Fruit fly (Drosophila melanogaster) whole organism, embryonic: Measurements from ENCODE around the gene CG31141.

Experiments
- CG10267 ChIP-seq: fragments of 200-800 bp; sonication (Bioruptor generic); optimal IDR thresholded peaks from 2 replicates; lab custom pipeline; 2018; ENCODE audit warnings: missing biosample characterization, mild to moderate bottlenecking, missing genetic modification characterization, moderate library complexity
- CG10979 ChIP-seq: fragments of 200-800 bp; sonication (Bioruptor generic); optimal IDR thresholded peaks from 2 replicates; lab custom pipeline; 2018; ENCODE audit warnings: missing biosample characterization, mild to moderate bottlenecking, missing genetic modification characterization, moderate library complexity
- CG11247 ChIP-seq: fragments of 200-800 bp; sonication (Bioruptor generic); IDR thresholded peaks from 2 replicates; pipeline ENCODE4 v1.3.6; 2022; ENCODE audit warnings: missing biosample characterization, missing genetic modification characterization
- CG14441 ChIP-seq: fragments of 200-800 bp; sonication (Bioruptor generic); IDR thresholded peaks from 2 replicates; pipeline ENCODE4 v1.3.6; 2022; ENCODE audit warnings: missing biosample characterization, missing genetic modification characterization
- CG17328 ChIP-seq: fragments of 200-800 bp; sonication (Bioruptor generic); IDR thresholded peaks from 2 replicates; pipeline ENCODE4 v1.3.6; 2022; ENCODE audit warnings: missing biosample characterization, missing genetic modification characterization
- CG17829 ChIP-seq: fragments of 200-800 bp; optimal IDR thresholded peaks from 2 replicates; lab custom pipeline; 2019; ENCODE audit warnings: missing biosample characterization, mild to moderate bottlenecking, missing genetic modification characterization, moderate library complexity
- CG30403 ChIP-seq: fragments of 200-800 bp; sonication (Bioruptor generic); optimal IDR thresholded peaks from 3 replicates; lab custom pipeline; 2016; ENCODE audit warnings: missing biosample characterization, missing genetic modification characterization
- CG30431 ChIP-seq: fragments of 200-800 bp; sonication (Bioruptor generic); optimal IDR thresholded peaks from 2 replicates; lab custom pipeline; 2017; ENCODE audit warnings: missing biosample characterization, missing genetic modification characterization
- CG32767 ChIP-seq: fragments of 200-800 bp; sonication (Bioruptor generic); IDR thresholded peaks from 2 replicates; pipeline ENCODE4 v1.3.6; 2022; ENCODE audit warnings: missing biosample characterization, missing genetic modification characterization
- CG4328 ChIP-seq: fragments of 200-800 bp; sonication (Bioruptor generic); optimal IDR thresholded peaks from 3 replicates; lab custom pipeline; 2017; ENCODE audit warnings: missing biosample characterization, missing genetic modification reagents, missing genetic modification characterization
- CG4617 ChIP-seq: fragments of 200-800 bp; sonication (Bioruptor generic); optimal IDR thresholded peaks from 3 replicates; lab custom pipeline; 2016; ENCODE audit warnings: missing biosample characterization, missing genetic modification characterization, borderline replicate concordance
- CG4854 ChIP-seq: fragments of 200-800 bp; sonication (Bioruptor generic); optimal IDR thresholded peaks from 2 replicates; lab custom pipeline; 2016; ENCODE audit warnings: missing biosample characterization, missing genetic modification characterization, inconsistent platforms
- CG6683 ChIP-seq: fragments of 200-800 bp; sonication (Bioruptor generic); optimal IDR thresholded peaks from 2 replicates; lab custom pipeline; 2017; ENCODE audit warnings: missing biosample characterization, mild to moderate bottlenecking, missing genetic modification characterization, missing genetic modification reagents
- CG6765 ChIP-seq: fragments of 200-800 bp; sonication (Bioruptor generic); optimal IDR thresholded peaks from 3 replicates; lab custom pipeline; 2017; ENCODE audit warnings: missing biosample characterization, mild to moderate bottlenecking, missing genetic modification characterization
- CG7271 ChIP-seq: fragments of 200-800 bp; sonication (Bioruptor generic); optimal IDR thresholded peaks from 2 replicates; lab custom pipeline; 2018; ENCODE audit warnings: missing biosample characterization, mild to moderate bottlenecking, missing genetic modification characterization, moderate library complexity
- CG7372 ChIP-seq: fragments of 200-800 bp; sonication (Bioruptor generic); IDR thresholded peaks from 2 replicates; pipeline ENCODE4 v1.3.6; 2022; ENCODE audit warnings: missing biosample characterization, missing genetic modification characterization
- CG8359 ChIP-seq: fragments of 200-800 bp; sonication (Bioruptor generic); optimal IDR thresholded peaks from 2 replicates; lab custom pipeline; 2017; ENCODE audit warnings: missing biosample characterization, mild to moderate bottlenecking, missing genetic modification characterization, borderline replicate concordance
- Chrac-16 ChIP-seq: fragments of 200-800 bp; sonication (Bioruptor generic); optimal IDR thresholded peaks from 3 replicates; lab custom pipeline; 2016; ENCODE audit warnings: missing biosample characterization, missing genetic modification characterization
- Dref ChIP-seq: fragments of 200-800 bp; sonication (Bioruptor generic); IDR thresholded peaks from 2 replicates; pipeline ENCODE4 v1.3.6; 2022; ENCODE audit warnings: missing biosample characterization, missing genetic modification characterization
- Drgx ChIP-seq: fragments of 200-800 bp; sonication (Bioruptor generic); IDR thresholded peaks from 2 replicates; pipeline ENCODE4 v1.3.6; 2022; ENCODE audit warnings: missing biosample characterization, missing genetic modification characterization
- Gsc ChIP-seq: fragments of 200-800 bp; sonication (Bioruptor generic); IDR thresholded peaks from 2 replicates; pipeline ENCODE4 v1.3.6; 2022; ENCODE audit warnings: missing biosample characterization, missing genetic modification characterization
- H15 ChIP-seq: fragments of 200-800 bp; sonication (Bioruptor generic); IDR thresholded peaks from 3 replicates; pipeline ENCODE4 v1.3.6; 2022; ENCODE audit warnings: missing biosample characterization, missing genetic modification characterization
- Hr3 ChIP-seq: fragments of 200-800 bp; sonication (Bioruptor generic); optimal IDR thresholded peaks from 3 replicates; lab custom pipeline; 2016; ENCODE audit warnings: missing biosample characterization, missing genetic modification characterization
- MTF-1 ChIP-seq: fragments of 200-800 bp; sonication (Bioruptor generic); optimal IDR thresholded peaks from 2 replicates; lab custom pipeline; 2018; ENCODE audit warnings: missing biosample characterization, mild to moderate bottlenecking, missing genetic modification characterization, borderline replicate concordance
- Max ChIP-seq: fragments of 200-800 bp; sonication (Bioruptor generic); optimal IDR thresholded peaks from 2 replicates; lab custom pipeline; 2016; ENCODE audit warnings: missing biosample characterization, mild to moderate bottlenecking, missing genetic modification characterization
- Opbp ChIP-seq: fragments of 200-800 bp; sonication (Bioruptor generic); IDR thresholded peaks from 3 replicates; pipeline ENCODE4 v1.3.6; 2022; ENCODE audit warnings: missing biosample characterization, missing genetic modification characterization; ENCODE audit not compliant: partially characterized antibody
- Sox100B ChIP-seq: fragments of 200-800 bp; sonication (Bioruptor generic); optimal IDR thresholded peaks from 3 replicates; lab custom pipeline; 2018; ENCODE audit warnings: missing biosample characterization, mild to moderate bottlenecking, missing genetic modification characterization
- Sox102F ChIP-seq: fragments of 200-800 bp; sonication (Bioruptor generic); optimal IDR thresholded peaks from 2 replicates; lab custom pipeline; 2018; ENCODE audit warnings: missing biosample characterization, mild to moderate bottlenecking, missing genetic modification characterization, moderate library complexity
- Trl ChIP-seq, 3 experiments: fragments of >200 bp in 2 of 3; fragments of 200-800 bp in 1 of 3; sonication (Bioruptor generic) in 1 of 3; optimal IDR thresholded peaks; 2 replicates in 1 of 3; 3 replicates in 2 of 3; lab custom pipeline; 2016 to 2017; ENCODE audit warnings: missing biosample characterization in 1 of 3, missing genetic modification characterization in 1 of 3
- abd-A ChIP-seq: fragments of 200-800 bp; sonication (Bioruptor generic); optimal IDR thresholded peaks from 3 replicates; lab custom pipeline; 2019; ENCODE audit warnings: missing biosample characterization, mild to moderate bottlenecking, missing genetic modification characterization, moderate library complexity
- caup ChIP-seq: fragments of 200-800 bp; sonication (Bioruptor generic); optimal IDR thresholded peaks from 3 replicates; lab custom pipeline; 2017; ENCODE audit warnings: missing biosample characterization, mild to moderate bottlenecking, missing genetic modification characterization, moderate library complexity; ENCODE audit not compliant: severe bottlenecking
- dm ChIP-seq: fragments of 200-800 bp; sonication (Bioruptor generic); optimal IDR thresholded peaks from 3 replicates; lab custom pipeline; 2016; ENCODE audit warnings: missing biosample characterization, missing genetic modification characterization
- fru ChIP-seq: fragments of >200 bp; optimal IDR thresholded peaks from 2 replicates; lab custom pipeline; 2017
- hkb ChIP-seq, 2 experiments: fragments of 200-800 bp in 1 of 2; fragments of >200 bp in 1 of 2; sonication (Bioruptor generic) in 1 of 2; IDR thresholded peaks in 1 of 2; optimal IDR thresholded peaks in 1 of 2; 2 replicates each; pipeline versions ENCODE4 v1.3.6 to Lab custom; 2017 to 2022; ENCODE audit warnings: missing biosample characterization in 1 of 2, missing genetic modification characterization in 1 of 2
- ken ChIP-seq: fragments of 200-800 bp; sonication (Bioruptor generic); IDR thresholded peaks from 3 replicates; pipeline ENCODE4 v1.3.6; 2022; ENCODE audit warnings: missing biosample characterization, missing genetic modification characterization
- lilli ChIP-seq: fragments of 200-800 bp; sonication (Bioruptor generic); optimal IDR thresholded peaks from 3 replicates; lab custom pipeline; 2016; ENCODE audit warnings: missing biosample characterization, missing genetic modification characterization
- lola ChIP-seq, 3 experiments: fragments of >200 bp in 2 of 3; fragments of 200-800 bp in 1 of 3; sonication (Bioruptor generic) in 1 of 3; optimal IDR thresholded peaks; 2 replicates each; lab custom pipeline; 2017 to 2019; ENCODE audit warnings: missing biosample characterization in 3 of 3, missing genetic modification characterization in 3 of 3, mild to moderate bottlenecking in 1 of 3, moderate library complexity in 1 of 3
- luna ChIP-seq: fragments of 200-800 bp; sonication (Bioruptor generic); optimal IDR thresholded peaks from 2 replicates; lab custom pipeline; 2016; ENCODE audit warnings: missing biosample characterization, missing genetic modification characterization
- org-1 ChIP-seq: fragments of 200-800 bp; sonication (Bioruptor generic); optimal IDR thresholded peaks from 2 replicates; lab custom pipeline; 2017; ENCODE audit warnings: missing biosample characterization, missing genetic modification characterization
- otp ChIP-seq: fragments of 200-800 bp; sonication (Bioruptor generic); IDR thresholded peaks from 3 replicates; pipeline ENCODE4, ENCODE4 v1.3.6; 2022; ENCODE audit warnings: missing biosample characterization, missing genetic modification characterization
- p53 ChIP-seq: fragments of 200-800 bp; sonication (Bioruptor generic); optimal IDR thresholded peaks from 2 replicates; lab custom pipeline; 2016; ENCODE audit warnings: missing biosample characterization, missing genetic modification characterization
- rib ChIP-seq: fragments of 200-800 bp; sonication (Bioruptor generic); IDR thresholded peaks from 2 replicates; pipeline ENCODE4 v1.3.6; 2022; ENCODE audit warnings: missing biosample characterization, missing genetic modification characterization
- sens ChIP-seq: fragments of 200-800 bp; sonication (Bioruptor generic); peaks from one replicate; lab custom pipeline; 2016; ENCODE audit warnings: missing biosample characterization, missing genetic modification characterization
- stc ChIP-seq: fragments of 200-800 bp; sonication (Bioruptor generic); IDR thresholded peaks from 2 replicates; pipeline ENCODE4 v1.3.6; 2022; ENCODE audit warnings: missing biosample characterization, missing genetic modification characterization
- unpg ChIP-seq: fragments of 200-800 bp; sonication (Bioruptor generic); optimal IDR thresholded peaks from 3 replicates; lab custom pipeline; 2018; ENCODE audit warnings: missing biosample characterization, mild to moderate bottlenecking, missing genetic modification characterization, moderate library complexity
- wor ChIP-seq: fragments of 200-800 bp; sonication (Bioruptor generic); IDR thresholded peaks from 2 replicates; pipeline ENCODE4 v1.3.6; 2022; ENCODE audit warnings: missing biosample characterization, missing genetic modification characterization

The CG31141 gene

dm6 chr3R:23909347-23909862 lies 13.7 kb upstream of the CG31141 start (continued):
- TF ChIP-seq Trl (optimal IDR thresholded peaks at IDR 0.05; lab: Kevin White, UChicago): no peak
- no peak for TF ChIP-seq Trl (GFP tag; optimal IDR thresholded peaks at IDR 0.05; lab: Kevin White, UChicago)
- TF ChIP-seq dm (GFP tag; lab: Kevin White, UChicago): no peak
- TF ChIP-seq CG17328 (GFP tag; lab: Robert Waterston, UW): 0 out of 2 replicates have a peak, but pooled peaks have one; percentile 25
- TF ChIP-seq rib: no peak
- no peak for TF ChIP-seq H15 (GFP tag; lab: Robert Waterston, UW)
- TF ChIP-seq CG10267 (tag; lab: Kevin White, UChicago): no peak
- no peak for TF ChIP-seq hkb (optimal IDR thresholded peaks at IDR 0.05; lab: Kevin White, UChicago)
- peak; percentile 19; the same call in 1 of the 2 replicates for TF ChIP-seq hkb (GFP tag; IDR thresholded peaks at IDR 0.05; lab: Robert Waterston, UW)
- TF ChIP-seq CG17829 (tag; lab: Kevin White, UChicago): no peak
- TF ChIP-seq Hr3 (GFP tag; lab: Kevin White, UChicago): no peak
- no peak for TF ChIP-seq CG30403 (GFP tag; lab: Kevin White, UChicago)
- TF ChIP-seq Opbp (GFP tag; lab: Robert Waterston, UW): no peak
- no peak for TF ChIP-seq Chrac-16 (GFP tag; lab: Kevin White, UChicago)
- TF ChIP-seq CG4617 (GFP tag; lab: Kevin White, UChicago): no peak
- TF ChIP-seq CG30431 (GFP tag; lab: Kevin White, UChicago): no peak
- TF ChIP-seq otp (GFP tag; lab: Robert Waterston, UW): 0 out of 3 replicates have a peak, but pooled peaks have one; percentile 13
- no peak for TF ChIP-seq CG6683 (GFP tag; lab: Kevin White, UChicago)
- peak; percentile 80 for TF ChIP-seq Sox100B (GFP tag; lab: Kevin White, UChicago)
- TF ChIP-seq Gsc: no peak
- TF ChIP-seq Max (GFP tag; lab: Kevin White, UChicago): no peak
- no peak for TF ChIP-seq fru (lab: Kevin White, UChicago)
- TF ChIP-seq lola (GFP tag; optimal IDR thresholded peaks at IDR 0.05; lab: Kevin White, UChicago): no peak
- TF ChIP-seq Dref: no peak
- TF ChIP-seq CG6765 (GFP tag; lab: Kevin White, UChicago): peak; percentile 1
- TF ChIP-seq org-1 (GFP tag; lab: Kevin White, UChicago): no peak
- TF ChIP-seq wor: no peak
- TF ChIP-seq CG4328 (GFP tag; lab: Kevin White, UChicago): peak; percentile 14
- TF ChIP-seq MTF-1 (GFP tag; lab: Kevin White, UChicago): peak; percentile 1
- peak; percentile 45 for TF ChIP-seq abd-A (tag; lab: Kevin White, UChicago)
- TF ChIP-seq CG14441 (GFP tag; lab: Robert Waterston, UW): peak; percentile 9; the same call in 1 of the 2 replicates
- TF ChIP-seq CG8359: no peak
- no peak for TF ChIP-seq p53 (GFP tag; lab: Kevin White, UChicago)
- TF ChIP-seq CG7271 (tag; lab: Kevin White, UChicago): peak; percentile 27
- TF ChIP-seq caup (GFP tag; lab: Kevin White, UChicago): peak; percentile 19
- no peak for TF ChIP-seq lilli
- 0 out of 2 replicates have a peak, but pooled peaks have one; percentile 31 for TF ChIP-seq CG32767 (GFP tag; lab: Robert Waterston, UW)
- TF ChIP-seq CG4854 (GFP tag; lab: Kevin White, UChicago): no peak
- TF ChIP-seq luna (GFP tag; lab: Kevin White, UChicago): no peak

dm6 chr3R:23910260-23910887 lies 12.7 kb upstream of the CG31141 start:
- peak; percentile 51; the same call in 1 of the 2 replicates for TF ChIP-seq Drgx (GFP tag; lab: Robert Waterston, UW)
- no peak for TF ChIP-seq stc (GFP tag; lab: Robert Waterston, UW)
- TF ChIP-seq CG7372 (GFP tag; lab: Robert Waterston, UW): peak; percentile 95
- TF ChIP-seq unpg (GFP tag; lab: Kevin White, UChicago): no peak
- TF ChIP-seq sens (GFP tag; lab: Kevin White, UChicago): peak; percentile 20
- TF ChIP-seq CG10979 (tag; lab: Kevin White, UChicago): peak; percentile 31
- 0 out of 3 replicates have a peak, but pooled peaks have one; percentile 21 for TF ChIP-seq ken
- TF ChIP-seq CG11247: no peak
- peak; percentile 14 for TF ChIP-seq Sox102F
